Worm (Caenorhabditis elegans): ENCODE measurements around the gene M01F1.4.

Gene M01F1.4

DNA sequence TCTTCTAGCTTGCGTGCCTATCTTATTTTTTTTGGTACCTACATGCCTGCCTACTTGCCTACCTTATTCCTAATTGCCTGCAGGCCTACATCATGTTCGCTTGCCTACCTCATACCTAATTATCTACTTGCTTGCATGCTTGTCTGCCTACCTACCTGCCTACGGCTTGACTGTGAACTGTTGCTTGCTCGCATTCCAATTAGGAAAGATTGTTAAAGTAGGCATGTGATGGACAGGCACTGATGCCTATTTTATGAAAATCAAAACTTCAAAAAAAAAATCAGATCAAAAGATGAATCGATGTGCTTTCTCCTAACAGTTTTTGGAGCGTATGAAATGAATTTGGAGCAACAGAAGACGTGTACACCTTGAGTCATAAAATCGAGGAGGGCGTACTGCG is 40.5 kb upstream of the M01F1.4 start:
- TF ChIP-seq akir-1 (GFP tag; optimal IDR thresholded peaks at IDR 0.05): no peak
- no peak for TF ChIP-seq F10E7.11 (tag; optimal IDR thresholded peaks at IDR 0.05)
- no peak for TF ChIP-seq ceh-91 (GFP tag; IDR thresholded peaks at IDR 0.05)
- TF ChIP-seq cebp-1 (GFP tag; IDR thresholded peaks at IDR 0.05): no peak
- TF ChIP-seq cebp-1 (tag; optimal IDR thresholded peaks at IDR 0.05): no peak
- TF ChIP-seq ZK185.1 (tag; optimal IDR thresholded peaks at IDR 0.05; ENCODE audit: poor library complexity, severe bottlenecking): no peak

DNA sequence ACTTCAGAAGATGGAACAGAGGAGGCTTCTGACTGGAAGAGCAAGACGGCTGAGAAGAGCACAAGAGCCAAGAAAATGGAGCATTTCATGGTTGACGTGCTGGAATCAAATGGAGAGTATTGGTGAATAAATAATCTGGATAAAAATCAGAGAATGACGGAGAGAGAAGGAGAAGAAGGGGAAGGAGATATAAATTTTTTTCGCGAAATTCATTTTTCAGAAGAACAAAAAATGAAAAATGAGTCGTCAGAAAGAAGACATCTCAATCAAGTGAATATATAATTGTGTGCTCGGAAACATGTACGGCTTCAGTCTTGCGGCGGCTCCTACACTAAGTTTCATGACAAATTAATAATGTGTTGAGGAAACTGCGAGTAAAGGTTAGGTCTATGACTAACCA is 39.9 kb upstream of the M01F1.4 start, which contains the start of gene C54C6.5:
TSS of gene C54C6.5 (minus strand) at position 101 of the 400 bp plus-strand sequence.
- no peak for TF ChIP-seq let-526 (GFP tag; IDR thresholded peaks at IDR 0.05)

DNA sequence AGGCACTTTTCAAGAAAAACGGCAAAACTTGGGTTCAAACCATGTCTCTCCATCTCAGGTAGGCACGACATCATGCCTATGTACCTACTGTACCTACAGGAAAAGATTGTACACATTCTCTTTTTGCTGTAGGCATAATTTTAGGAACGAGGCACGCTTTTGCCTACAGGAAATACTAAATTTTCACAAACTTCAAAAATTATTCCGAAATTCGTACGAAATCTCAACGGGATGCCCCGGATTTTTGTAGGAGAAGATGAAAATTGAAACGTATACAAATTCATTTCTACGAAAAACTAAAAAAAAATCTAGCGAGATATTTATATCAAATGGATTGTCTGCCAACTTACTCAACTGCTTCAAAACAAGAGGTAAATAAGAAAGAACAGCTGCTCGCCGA is 38.2 kb upstream of the M01F1.4 start, which contains the start of gene C54C6.11:
TSS of gene C54C6.11 (plus strand) at position 301 of the 400 bp plus-strand sequence.
- TF ChIP-seq Y95B8A.8 (GFP tag; IDR thresholded peaks at IDR 0.05) (no peak), snpc-1.3 (tag; optimal IDR thresholded peaks at IDR 0.05; ENCODE audit: insufficient read depth) (no peak), akir-1 (GFP tag; optimal IDR thresholded peaks at IDR 0.05) (no peak), Y79H2A.3 (GFP tag; conservative IDR thresholded peaks at IDR 0.05) (no peak), F49E8.2 (tag; optimal IDR thresholded peaks at IDR 0.05; ENCODE audit: insufficient read depth) (no peak), repo-1 (tag; optimal IDR thresholded peaks at IDR 0.05) (no peak), ZK185.1 (tag; optimal IDR thresholded peaks at IDR 0.05; ENCODE audit: poor library complexity, severe bottlenecking) (no peak), pbrm-1 (GFP tag; IDR thresholded peaks at IDR 0.05) (no peak), F10E7.11 (tag; optimal IDR thresholded peaks at IDR 0.05) (no peak), ccch-3 (GFP tag; optimal IDR thresholded peaks at IDR 0.05) (no peak), Y53G8AR.9 (GFP tag; conservative IDR thresholded peaks at IDR 0.05) (no peak), tbp1 (GFP tag; optimal IDR thresholded peaks at IDR 0.05) (no peak), tbx-9 (tag; optimal IDR thresholded peaks at IDR 0.05; ENCODE audit: borderline replicate concordance) (no peak), ztf-28 (GFP tag; IDR thresholded peaks at IDR 0.05) (no peak), D2030.7 (GFP tag; IDR thresholded peaks at IDR 0.05) (no peak)

DNA sequence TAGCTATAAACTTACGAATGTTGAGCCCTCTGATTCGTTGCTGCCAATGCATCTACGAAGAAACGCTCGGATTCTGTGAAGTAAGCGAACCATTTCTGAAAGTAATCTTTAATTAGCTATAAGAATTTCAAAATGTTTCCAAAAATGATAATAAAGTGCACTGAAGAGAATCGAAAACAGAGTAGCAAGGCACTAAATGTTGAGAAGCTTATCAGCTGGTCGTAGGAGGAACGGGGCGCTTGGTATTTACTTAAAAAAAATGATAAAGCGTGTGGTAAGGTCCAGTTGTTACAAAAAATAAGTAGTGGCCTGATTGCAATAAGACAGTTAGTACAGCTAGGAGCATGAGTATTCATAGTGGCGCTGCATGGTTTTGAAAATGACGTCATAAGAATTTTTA is 36.5 kb upstream of the M01F1.4 start, which contains the start of gene C54C6.7:
TSS of gene C54C6.7 (minus strand) at position 101 of the 400 bp plus-strand sequence.
- TF ChIP-seq lin-40 (tag; optimal IDR thresholded peaks at IDR 0.05) (no peak), madf-3 (GFP tag; IDR thresholded peaks at IDR 0.05) (no peak), tlf-1 (GFP tag; optimal IDR thresholded peaks at IDR 0.05) (no peak), ceh-79 (tag; optimal IDR thresholded peaks at IDR 0.05) (no peak), nfyb-1 (GFP tag; IDR thresholded peaks at IDR 0.05) (no peak), unc-62 (GFP tag; optimal IDR thresholded peaks at IDR 0.05) (no peak), F57C9.4 (tag; optimal IDR thresholded peaks at IDR 0.05) (no peak), sea-2 (GFP tag; IDR thresholded peaks at IDR 0.05) (no peak), akir-1 (GFP tag; optimal IDR thresholded peaks at IDR 0.05) (no peak), Y67H2A.10 (GFP tag; conservative IDR thresholded peaks at IDR 0.05) (no peak), nhr-179 (tag; optimal IDR thresholded peaks at IDR 0.05) (no peak), ztf-3 (GFP tag; optimal IDR thresholded peaks at IDR 0.05) (no peak), F52B5.7 (tag; optimal IDR thresholded peaks at IDR 0.05) (no peak)

DNA sequence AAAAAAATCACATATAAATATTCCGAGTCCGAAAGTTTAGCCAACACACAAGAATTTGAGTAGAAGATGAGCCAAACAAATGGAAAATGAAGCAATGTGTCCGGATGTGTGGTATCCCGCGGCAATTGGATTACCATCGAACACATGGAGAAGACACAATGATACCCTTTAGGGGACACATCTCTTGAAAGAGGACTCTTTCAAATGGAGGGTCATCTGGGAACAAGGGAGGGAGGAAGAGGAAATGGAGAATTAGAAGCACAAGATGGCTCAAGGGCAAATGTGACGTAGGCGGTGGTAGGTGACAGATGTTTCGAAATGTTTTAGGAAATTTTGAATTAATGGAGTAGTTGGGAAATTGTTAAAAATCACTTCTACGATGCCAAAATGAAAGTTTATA is 33.2 kb upstream of the M01F1.4 start:
- TF ChIP-seq cebp-1 (GFP tag; IDR thresholded peaks at IDR 0.05): no peak
- TF ChIP-seq cebp-1 (tag; optimal IDR thresholded peaks at IDR 0.05): peak; percentile 44
- TF ChIP-seq ceh-58 (GFP tag; IDR thresholded peaks at IDR 0.05): no peak
